Worm (Caenorhabditis elegans): ENCODE results near the gene nhr-230.

Gene nhr-230

DNA sequence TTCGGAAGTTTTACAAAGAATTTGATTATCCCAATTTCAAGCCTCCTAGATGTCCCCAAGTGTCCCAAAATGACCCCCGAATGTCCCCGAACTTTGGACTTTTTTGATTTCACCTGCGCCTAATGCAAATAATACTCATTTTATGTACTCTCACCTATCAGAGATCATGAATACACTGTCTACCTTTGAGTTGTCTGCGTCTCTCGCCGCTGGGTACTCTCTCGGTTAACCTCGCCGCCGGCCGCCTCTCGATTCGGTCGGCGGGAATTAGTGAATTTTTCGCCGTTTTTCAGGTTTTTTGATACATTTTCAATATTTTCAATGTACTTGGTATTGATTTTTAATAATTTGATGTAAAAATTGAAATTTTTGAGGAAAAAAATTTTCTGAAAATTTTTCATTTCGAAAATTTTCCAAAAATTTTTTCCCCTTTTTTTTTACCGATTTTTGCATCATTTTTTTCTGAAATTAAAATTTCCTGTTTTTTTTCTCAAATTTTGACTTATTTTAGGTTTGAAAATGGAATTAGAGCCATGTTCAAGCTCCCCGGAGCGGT is 7.7 kb upstream of the nhr-230 start, which contains the start of gene nhr-65 (continued):
- TF ChIP-seq nhr-76 (tag; optimal IDR thresholded peaks at IDR 0.05) (no peak), efl-1 (optimal IDR thresholded peaks at IDR 0.05) (peak; percentile 21 to 23), efl-1 (GFP tag; optimal IDR thresholded peaks at IDR 0.05 in 1 of 2) (peak in 1 of 2 experiments; percentile 41), pax-3 (tag; optimal IDR thresholded peaks at IDR 0.05) (no peak), swsn-7 (tag; optimal IDR thresholded peaks at IDR 0.05) (peak; percentile 22), unc-62 (GFP tag; optimal IDR thresholded peaks at IDR 0.05) (no peak), sptf-1 (tag; optimal IDR thresholded peaks at IDR 0.05) (no peak), elt-3 (tag; optimal IDR thresholded peaks at IDR 0.05) (no peak), lir-3 (tag; optimal IDR thresholded peaks at IDR 0.05; ENCODE audit: poor library complexity) (no peak), Y116A8C.19 (tag; optimal IDR thresholded peaks at IDR 0.05; ENCODE audit: borderline replicate concordance) (no peak), tlp-1 (tag; optimal IDR thresholded peaks at IDR 0.05) (no peak), efl-3 (GFP tag; optimal IDR thresholded peaks at IDR 0.05) (no peak), nhr-11 (tag; optimal IDR thresholded peaks at IDR 0.05) (no peak), pag-3 (tag; optimal IDR thresholded peaks at IDR 0.05; ENCODE audit: borderline replicate concordance, insufficient read depth) (no peak), C34B4.2 (tag; optimal IDR thresholded peaks at IDR 0.05) (no peak), blmp-1 (tag; optimal IDR thresholded peaks at IDR 0.05) (peak; percentile 74), pqm-1 (tag; optimal IDR thresholded peaks at IDR 0.05) (no peak), zag-1 (tag; optimal IDR thresholded peaks at IDR 0.05) (no peak), fkh-10 (GFP tag; optimal IDR thresholded peaks at IDR 0.05) (no peak), C16A3.4 (tag; optimal IDR thresholded peaks at IDR 0.05) (no peak), alr-1 (tag; optimal IDR thresholded peaks at IDR 0.05; ENCODE audit: borderline replicate concordance) (no peak), dsc-1 (tag; optimal IDR thresholded peaks at IDR 0.05) (no peak), nhr-90 (tag; optimal IDR thresholded peaks at IDR 0.05; ENCODE audit: poor library complexity) (peak; percentile 39), sox-4 (tag; optimal IDR thresholded peaks at IDR 0.05) (no peak), mep-1 (tag; optimal IDR thresholded peaks at IDR 0.05) (peak; percentile 29), egl-27 (tag; optimal IDR thresholded peaks at IDR 0.05) (no peak), lin-14 (GFP tag; optimal IDR thresholded peaks at IDR 0.05) (no peak), mab-9 (GFP tag; IDR thresholded peaks at IDR 0.05) (no peak), ets-5 (GFP tag; IDR thresholded peaks at IDR 0.05) (no peak), ceh-88 (GFP tag; IDR thresholded peaks at IDR 0.05) (no peak), ceh-8 (GFP tag; optimal IDR thresholded peaks at IDR 0.05) (no peak), ztf-11 (tag; optimal IDR thresholded peaks at IDR 0.05) (no peak), snpc-4 (tag; optimal IDR thresholded peaks at IDR 0.05) (no peak), lsy-2 (tag; optimal IDR thresholded peaks at IDR 0.05) (peak in 1 of 2 experiments; percentile 5), nhr-19 (GFP tag; conservative IDR thresholded peaks at IDR 0.05) (peak; percentile 41), C04F5.9 (tag; optimal IDR thresholded peaks at IDR 0.05) (no peak), egl-13 (tag; optimal IDR thresholded peaks at IDR 0.05) (no peak), isw-1 (GFP tag; IDR thresholded peaks at IDR 0.05) (no peak), skn-1 (tag; optimal IDR thresholded peaks at IDR 0.05) (peak; percentile 15), ceh-90 (tag; optimal IDR thresholded peaks at IDR 0.05) (no peak), ceh-63 (GFP tag; optimal IDR thresholded peaks at IDR 0.05) (no peak), grh-1 (GFP tag; IDR thresholded peaks at IDR 0.05) (no peak), snu-23 (GFP tag; optimal IDR thresholded peaks at IDR 0.05) (peak; percentile 48), fos-1 (tag; optimal IDR thresholded peaks at IDR 0.05) (no peak)

DNA sequence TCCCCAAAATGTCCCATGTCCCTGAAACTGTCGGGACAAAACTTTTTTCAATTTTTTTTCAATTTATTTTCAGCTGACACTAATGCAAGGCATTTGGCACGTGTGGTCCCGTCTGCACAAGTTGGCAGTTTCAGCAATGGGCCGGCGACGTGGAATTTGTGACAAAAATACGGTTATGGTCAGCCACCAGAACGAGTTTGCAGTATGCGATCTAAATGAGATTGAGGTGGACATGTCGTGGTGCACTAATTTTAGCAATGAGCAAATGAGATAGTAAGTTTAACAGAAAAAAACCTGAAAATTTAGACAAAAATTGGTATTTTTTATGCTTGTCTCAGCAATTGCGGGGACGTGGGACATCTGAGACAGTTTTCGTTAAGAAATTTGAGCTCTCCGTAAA is 4.1 kb upstream of the nhr-230 start:
- TF ChIP-seq swsn-7 (tag; optimal IDR thresholded peaks at IDR 0.05) (no peak), efl-1 (optimal IDR thresholded peaks at IDR 0.05) (no peak), efl-1 (GFP tag; optimal IDR thresholded peaks at IDR 0.05 in 1 of 2) (peak in 1 of 2 experiments; percentile 63)

All from whole organism, L1 larva.